Worm (Caenorhabditis elegans): Measurements from ENCODE around the gene F01D5.8.

F01D5.8 gene

DNA sequence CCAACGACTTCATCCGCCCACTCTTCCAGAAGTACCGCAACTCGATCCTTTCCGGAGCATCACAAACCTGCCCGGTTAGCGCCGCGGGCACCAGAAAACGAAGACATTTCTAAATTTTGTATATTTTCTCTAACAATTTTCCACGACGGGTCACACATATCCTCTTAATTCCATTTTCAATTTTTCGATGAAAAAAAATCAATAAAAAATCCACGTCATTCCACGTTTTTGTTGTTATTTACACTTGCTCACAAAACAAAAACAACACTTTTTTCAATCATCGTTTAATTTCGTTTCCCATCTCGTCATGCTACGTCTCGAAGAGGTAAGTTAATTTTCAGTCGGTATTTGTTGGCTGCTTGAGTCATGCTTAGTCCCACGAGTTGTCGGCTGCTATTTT is 2.1 kb upstream of the F01D5.8 start, which contains the start of gene F01D5.7:
Gene F01D5.7, plus strand, starts transcription at position 301 of the 400 bp plus-strand sequence.
- TF ChIP-seq bed-3 (GFP tag; optimal IDR thresholded peaks at IDR 0.05), result no peak
- TF ChIP-seq lin-13 (tag; optimal IDR thresholded peaks at IDR 0.05), result no peak
- TF ChIP-seq elt-3 (tag; optimal IDR thresholded peaks at IDR 0.05), result no peak
- no peak for TF ChIP-seq drap-1 (GFP tag; optimal IDR thresholded peaks at IDR 0.05)
- TF ChIP-seq ham-2 (GFP tag; optimal IDR thresholded peaks at IDR 0.05), result no peak
- TF ChIP-seq ceh-39 (tag; optimal IDR thresholded peaks at IDR 0.05), result no peak
- no peak for TF ChIP-seq M03D4.4 (tag; optimal IDR thresholded peaks at IDR 0.05)
- no peak for TF ChIP-seq cnd-1 (tag; optimal IDR thresholded peaks at IDR 0.05)
- TF ChIP-seq flh-1 (GFP tag; optimal IDR thresholded peaks at IDR 0.05), result no peak
- TF ChIP-seq ztf-11 (tag; optimal IDR thresholded peaks at IDR 0.05), result no peak
- TF ChIP-seq mab-5 (tag; optimal IDR thresholded peaks at IDR 0.05), result no peak
- no peak for TF ChIP-seq ceh-43 (GFP tag; optimal IDR thresholded peaks at IDR 0.05)
- no peak for TF ChIP-seq lin-32 (GFP tag; optimal IDR thresholded peaks at IDR 0.05)
- TF ChIP-seq snpc-4 (tag; optimal IDR thresholded peaks at IDR 0.05), result no peak
- no peak for TF ChIP-seq unc-62 (GFP tag; optimal IDR thresholded peaks at IDR 0.05)

DNA sequence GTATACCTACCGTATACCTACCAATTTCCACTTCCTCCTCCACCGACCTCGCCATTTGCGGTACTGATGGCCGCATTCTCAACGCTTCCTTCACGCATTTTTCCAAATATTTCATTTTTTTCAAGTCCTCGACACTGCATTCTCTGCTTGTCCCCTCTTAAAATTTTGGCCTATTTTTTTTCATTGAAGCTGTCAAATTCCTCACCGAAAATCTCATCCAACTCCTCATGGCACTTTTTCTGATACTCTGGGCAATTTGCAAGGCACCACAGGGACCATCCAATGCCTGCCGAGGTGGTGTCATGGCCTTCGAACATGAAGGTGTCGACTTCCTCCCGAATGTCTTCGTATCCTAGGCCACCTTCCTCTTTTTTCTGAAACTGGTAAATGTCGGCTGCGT is 4.1 kb downstream of the F01D5.8 start:
- TF ChIP-seq drap-1 (GFP tag; optimal IDR thresholded peaks at IDR 0.05), result no peak
- no peak for TF ChIP-seq snpc-4 (tag; optimal IDR thresholded peaks at IDR 0.05)
- no peak for TF ChIP-seq zip-8 (tag; optimal IDR thresholded peaks at IDR 0.05)
- TF ChIP-seq M03D4.4 (tag; optimal IDR thresholded peaks at IDR 0.05), result no peak
- TF ChIP-seq nhr-2 (tag; optimal IDR thresholded peaks at IDR 0.05), result no peak
- TF ChIP-seq mls-2 (tag; optimal IDR thresholded peaks at IDR 0.05), result no peak
- no peak for TF ChIP-seq nhr-76 (tag; optimal IDR thresholded peaks at IDR 0.05)
- TF ChIP-seq flh-1 (GFP tag; optimal IDR thresholded peaks at IDR 0.05), result no peak
- TF ChIP-seq ztf-11 (tag; optimal IDR thresholded peaks at IDR 0.05), result no peak
- TF ChIP-seq hlh-1 (tag; optimal IDR thresholded peaks at IDR 0.05), result no peak
- TF ChIP-seq elt-1 (tag; optimal IDR thresholded peaks at IDR 0.05; ENCODE audit: borderline replicate concordance, insufficient read depth), result no peak
- no peak for TF ChIP-seq sptf-1 (tag; optimal IDR thresholded peaks at IDR 0.05)
- no peak for TF ChIP-seq nhr-12 (tag; optimal IDR thresholded peaks at IDR 0.05)
- no peak for TF ChIP-seq unc-39 (tag; optimal IDR thresholded peaks at IDR 0.05)
- TF ChIP-seq bed-3 (GFP tag; optimal IDR thresholded peaks at IDR 0.05), result no peak
- no peak for TF ChIP-seq lsy-2 (tag; optimal IDR thresholded peaks at IDR 0.05)
- no peak for TF ChIP-seq nhr-237 (tag; optimal IDR thresholded peaks at IDR 0.05)
- TF ChIP-seq ham-2 (GFP tag; optimal IDR thresholded peaks at IDR 0.05), result no peak
- TF ChIP-seq mep-1 (tag; optimal IDR thresholded peaks at IDR 0.05), result no peak
- TF ChIP-seq blmp-1 (tag; optimal IDR thresholded peaks at IDR 0.05), result no peak

DNA sequence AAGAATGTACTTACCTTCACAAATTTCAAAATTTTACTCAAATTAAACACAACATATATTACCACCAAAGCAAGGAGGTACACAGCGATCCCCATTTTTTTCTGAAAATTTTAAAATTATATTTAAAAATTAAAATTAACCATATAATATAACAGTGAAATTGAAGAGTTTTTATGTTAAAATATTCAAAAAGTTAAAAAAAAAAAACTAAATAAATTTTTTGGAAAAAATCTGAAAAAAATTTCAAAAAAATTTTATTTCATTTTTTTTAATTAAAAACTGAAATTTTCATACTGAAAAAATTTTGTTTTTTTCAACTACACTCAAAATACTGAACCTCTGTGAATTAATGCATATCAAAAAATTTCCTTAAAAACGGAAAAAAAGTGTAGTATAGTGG is 6.4 kb downstream of the F01D5.8 start, which contains the start of gene cyp-37A1:
Gene cyp-37A1, minus strand, starts transcription at position 101 of the 400 bp plus-strand sequence.
- TF ChIP-seq bed-3 (GFP tag; optimal IDR thresholded peaks at IDR 0.05) (no peak), lsy-2 (tag; optimal IDR thresholded peaks at IDR 0.05) (no peak), ham-2 (GFP tag; optimal IDR thresholded peaks at IDR 0.05) (no peak)

DNA sequence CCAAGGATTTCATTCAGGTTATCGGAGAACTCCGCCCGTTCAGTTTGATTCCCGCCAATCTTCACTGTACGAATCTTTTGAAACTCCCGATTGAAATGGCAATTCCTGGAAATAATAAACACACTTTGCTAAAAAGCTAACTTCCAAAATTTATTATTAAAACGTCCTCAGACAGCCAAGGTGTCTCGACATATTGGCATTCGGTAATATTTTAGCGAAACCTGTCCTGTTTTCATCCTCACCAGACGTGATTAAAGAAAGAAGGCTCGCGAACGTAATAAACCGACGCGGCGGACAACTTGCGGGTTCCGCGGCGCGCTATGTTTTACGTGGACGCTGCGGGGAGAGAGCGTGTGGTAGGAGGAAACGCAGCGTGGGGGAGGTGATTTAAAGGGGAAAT is 7.7 kb downstream of the F01D5.8 start:
- peak; percentile 58 for TF ChIP-seq mep-1 (tag; optimal IDR thresholded peaks at IDR 0.05)
- TF ChIP-seq ceh-39 (tag; optimal IDR thresholded peaks at IDR 0.05), result no peak
- TF ChIP-seq lin-13 (tag; optimal IDR thresholded peaks at IDR 0.05), result peak; percentile 39
- TF ChIP-seq ceh-43 (GFP tag; optimal IDR thresholded peaks at IDR 0.05), result no peak
- TF ChIP-seq elt-1 (tag; optimal IDR thresholded peaks at IDR 0.05; ENCODE audit: borderline replicate concordance, insufficient read depth), result no peak
- TF ChIP-seq sptf-1 (tag; optimal IDR thresholded peaks at IDR 0.05), result peak; percentile 59
- peak; percentile 26 for TF ChIP-seq drap-1 (GFP tag; optimal IDR thresholded peaks at IDR 0.05)
- TF ChIP-seq ceh-83 (GFP tag; optimal IDR thresholded peaks at IDR 0.05), result peak; percentile 63
- peak; percentile 34 for TF ChIP-seq cnd-1 (tag; optimal IDR thresholded peaks at IDR 0.05)

DNA sequence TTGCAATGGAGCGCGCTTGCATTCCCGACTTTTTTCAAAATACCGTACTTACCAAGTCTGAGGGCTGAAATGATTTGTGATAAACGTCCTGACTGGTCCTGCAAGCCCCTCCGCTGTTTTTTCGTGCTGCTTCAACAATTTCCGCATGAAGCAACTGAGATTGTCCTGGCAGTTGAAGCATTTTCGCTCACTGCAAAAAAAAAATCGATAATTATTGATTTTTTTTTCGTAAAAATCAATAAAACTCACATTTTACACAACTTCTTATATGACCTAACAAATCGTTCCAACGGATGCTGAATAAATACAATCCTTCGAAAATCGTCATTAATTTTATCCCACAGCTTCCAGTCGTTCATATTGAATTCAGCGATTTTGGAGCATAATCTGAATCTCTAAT is 8.4 kb downstream of the F01D5.8 start:
- TF ChIP-seq lin-13 (tag; optimal IDR thresholded peaks at IDR 0.05), result no peak

DNA sequence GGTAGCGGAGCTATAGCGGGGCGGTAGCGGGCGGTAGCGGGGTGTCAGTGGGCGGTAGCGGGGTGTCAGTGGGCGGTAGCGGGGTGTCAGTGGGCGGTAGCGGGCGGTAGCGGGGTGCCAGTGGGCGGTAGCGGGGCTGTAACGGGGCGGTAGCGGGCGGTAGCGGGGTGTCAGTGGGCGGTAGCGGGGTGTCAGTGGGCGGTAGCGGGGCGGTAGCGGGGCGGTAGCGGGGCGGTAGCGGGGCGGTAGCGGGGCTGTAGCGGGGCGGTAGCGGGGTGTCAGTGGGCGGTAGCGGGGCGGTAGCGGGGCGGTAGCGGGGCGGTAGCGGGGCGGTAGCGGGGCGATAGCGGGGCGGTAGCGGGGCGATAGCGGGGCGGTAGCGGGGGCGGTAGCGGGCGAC is 9.1 kb downstream of the F01D5.8 start:
- TF ChIP-seq sptf-1 (tag; optimal IDR thresholded peaks at IDR 0.05) (peak; percentile 60), M03D4.4 (tag; optimal IDR thresholded peaks at IDR 0.05) (peak; percentile 16), mls-2 (tag; optimal IDR thresholded peaks at IDR 0.05) (peak; percentile 42), drap-1 (GFP tag; optimal IDR thresholded peaks at IDR 0.05) (peak; percentile 10)

All from whole organism, mixed stage, embryonic.